Fruit fly (Drosophila melanogaster) whole organism, embryonic: ENCODE data around the gene CG14655.

Experiments
- Adf1 ChIP-seq: fragments of 200-800 bp; sonication (Bioruptor generic); IDR thresholded peaks from 2 replicates; pipeline ENCODE4 v1.3.6; 2022; ENCODE audit warnings: missing biosample characterization, missing genetic modification characterization
- Blimp-1 ChIP-seq: fragments of 200-800 bp; sonication (Bioruptor generic); optimal IDR thresholded peaks from 3 replicates; lab custom pipeline; 2018; ENCODE audit warnings: missing biosample characterization, missing genetic modification characterization, mild to moderate bottlenecking, moderate library complexity, missing genetic modification reagents
- CG10959 ChIP-seq: fragments of 200-800 bp; sonication (Bioruptor generic); IDR thresholded peaks from 2 replicates; pipeline ENCODE4 v1.3.6; 2022; ENCODE audit warnings: missing biosample characterization, missing genetic modification characterization
- CG11093 ChIP-seq: fragments of 200-800 bp; sonication (Bioruptor generic); IDR thresholded peaks from 3 replicates; pipeline ENCODE4 v1.3.6; 2022; ENCODE audit warnings: missing biosample characterization, missing genetic modification characterization
- CG11247 ChIP-seq: fragments of 200-800 bp; sonication (Bioruptor generic); IDR thresholded peaks from 2 replicates; pipeline ENCODE4 v1.3.6; 2022; ENCODE audit warnings: missing biosample characterization, missing genetic modification characterization
- CG12391 ChIP-seq: fragments of 200-800 bp; sonication (Bioruptor generic); optimal IDR thresholded peaks from 3 replicates; lab custom pipeline; 2018; ENCODE audit warnings: missing biosample characterization, mild to moderate bottlenecking, missing genetic modification characterization, moderate library complexity
- CG13894 ChIP-seq: fragments of 200-800 bp; sonication (Bioruptor generic); optimal IDR thresholded peaks from 3 replicates; lab custom pipeline; 2018; ENCODE audit warnings: missing biosample characterization, mild to moderate bottlenecking, missing genetic modification characterization, moderate library complexity
- CG14965 ChIP-seq: fragments of 200-800 bp; sonication (Bioruptor generic); optimal IDR thresholded peaks from 2 replicates; lab custom pipeline; 2016; ENCODE audit warnings: missing biosample characterization, missing genetic modification characterization, borderline replicate concordance
- CG16779 ChIP-seq: fragments of 200-800 bp; sonication (Bioruptor generic); IDR thresholded peaks from 2 replicates; pipeline ENCODE4 v1.3.6; 2022; ENCODE audit warnings: missing biosample characterization, missing genetic modification characterization
- CG16863 ChIP-seq: fragments of 200-800 bp; sonication (Bioruptor generic); optimal IDR thresholded peaks from 3 replicates; lab custom pipeline; 2016; ENCODE audit warnings: missing biosample characterization, missing genetic modification characterization
- CG17361 ChIP-seq: fragments of 200-800 bp; sonication (Bioruptor generic); IDR thresholded peaks from 3 replicates; pipeline ENCODE4 v1.3.6; 2022; ENCODE audit warnings: missing biosample characterization, missing genetic modification characterization
- CG18599 ChIP-seq: fragments of 200-800 bp; sonication (Bioruptor generic); optimal IDR thresholded peaks from 3 replicates; lab custom pipeline; 2017; ENCODE audit warnings: missing biosample characterization, missing genetic modification characterization, mild to moderate bottlenecking, moderate library complexity, missing genetic modification reagents
- CG31388 ChIP-seq: fragments of 200-800 bp; sonication (Bioruptor generic); optimal IDR thresholded peaks from 2 replicates; lab custom pipeline; 2016; ENCODE audit warnings: missing biosample characterization, missing genetic modification characterization
- CG3838 ChIP-seq: fragments of 200-800 bp; sonication (Bioruptor generic); optimal IDR thresholded peaks from 3 replicates; lab custom pipeline; 2016; ENCODE audit warnings: missing biosample characterization, missing genetic modification characterization
- CG42726 ChIP-seq: fragments of 200-800 bp; sonication (Bioruptor generic); IDR thresholded peaks from 2 replicates; pipeline ENCODE4 v1.3.6; 2022; ENCODE audit warnings: missing biosample characterization, missing genetic modification characterization; ENCODE audit not compliant: partially characterized antibody
- CG6254 ChIP-seq: fragments of 200-800 bp; sonication (Bioruptor generic); optimal IDR thresholded peaks from 3 replicates; lab custom pipeline; 2017; ENCODE audit warnings: mild to moderate bottlenecking, missing biosample characterization, missing genetic modification reagents, missing genetic modification characterization
- CG6765 ChIP-seq: fragments of 200-800 bp; sonication (Bioruptor generic); optimal IDR thresholded peaks from 3 replicates; lab custom pipeline; 2017; ENCODE audit warnings: missing biosample characterization, mild to moderate bottlenecking, missing genetic modification characterization
- CG7357 ChIP-seq: fragments of 200-800 bp; sonication (Bioruptor generic); IDR thresholded peaks from 3 replicates; pipeline ENCODE4 v1.3.6; 2022; ENCODE audit warnings: missing biosample characterization, missing genetic modification characterization
- CG7786 ChIP-seq: fragments of 200-800 bp; sonication (Bioruptor generic); optimal IDR thresholded peaks from 2 replicates; lab custom pipeline; 2016; ENCODE audit warnings: missing biosample characterization, missing genetic modification characterization
- CG7963 ChIP-seq: fragments of 200-800 bp; sonication (Bioruptor generic); IDR thresholded peaks from 3 replicates; pipeline ENCODE4 v1.3.6; 2022; ENCODE audit warnings: missing biosample characterization, missing genetic modification characterization; ENCODE audit not compliant: partially characterized antibody
- CG7987 ChIP-seq: fragments of 200-800 bp; sonication (Bioruptor generic); optimal IDR thresholded peaks from 2 replicates; lab custom pipeline; 2018; ENCODE audit warnings: missing biosample characterization, mild to moderate bottlenecking, missing genetic modification characterization, moderate library complexity
- CG9797 ChIP-seq: fragments of 200-800 bp; sonication (Bioruptor generic); optimal IDR thresholded peaks from 3 replicates; lab custom pipeline; 2018; ENCODE audit warnings: missing biosample characterization, mild to moderate bottlenecking, missing genetic modification characterization
- CG9817 ChIP-seq: fragments of 200-800 bp; sonication (Bioruptor generic); optimal IDR thresholded peaks from 2 replicates; lab custom pipeline; 2018; ENCODE audit warnings: missing biosample characterization, mild to moderate bottlenecking, missing genetic modification characterization, moderate library complexity
- CG9932 ChIP-seq: fragments of 200-800 bp; sonication (Bioruptor generic); IDR thresholded peaks from 2 replicates; pipeline ENCODE4 v1.3.6; 2022; ENCODE audit warnings: missing biosample characterization, missing genetic modification characterization
- Deaf1 ChIP-seq: fragments of 200-800 bp; optimal IDR thresholded peaks from 3 replicates; lab custom pipeline; 2019; ENCODE audit warnings: missing biosample characterization, mild to moderate bottlenecking, missing genetic modification characterization, moderate library complexity
- Dek ChIP-seq: fragments of 200-800 bp; sonication (Bioruptor generic); optimal IDR thresholded peaks from 3 replicates; lab custom pipeline; 2019; ENCODE audit warnings: missing biosample characterization, mild to moderate bottlenecking, missing genetic modification characterization, moderate library complexity
- Dp ChIP-seq: fragments of 200-800 bp; sonication (Bioruptor generic); optimal IDR thresholded peaks from 2 replicates; lab custom pipeline; 2018; ENCODE audit warnings: missing biosample characterization, mild to moderate bottlenecking, missing genetic modification characterization, moderate library complexity
- Ets97D ChIP-seq: fragments of 200-800 bp; sonication (Bioruptor generic); optimal IDR thresholded peaks from 3 replicates; lab custom pipeline; 2016; ENCODE audit warnings: missing biosample characterization, missing genetic modification characterization
- Fer1 ChIP-seq: fragments of 200-800 bp; sonication (Bioruptor generic); optimal IDR thresholded peaks from 2 replicates; lab custom pipeline; 2017; ENCODE audit warnings: missing biosample characterization, mild to moderate bottlenecking, missing genetic modification characterization
- Hmx ChIP-seq: fragments of 200-800 bp; sonication (Bioruptor generic); optimal IDR thresholded peaks from 2 replicates; lab custom pipeline; 2016; ENCODE audit warnings: missing biosample characterization, missing genetic modification characterization
- Myb ChIP-seq: fragments of 200-800 bp; sonication (Bioruptor generic); optimal IDR thresholded peaks from 2 replicates; lab custom pipeline; 2016; ENCODE audit warnings: missing biosample characterization, missing genetic modification characterization
- Sox102F ChIP-seq: fragments of 200-800 bp; sonication (Bioruptor generic); optimal IDR thresholded peaks from 2 replicates; lab custom pipeline; 2018; ENCODE audit warnings: missing biosample characterization, mild to moderate bottlenecking, missing genetic modification characterization, moderate library complexity
- aop ChIP-seq: fragments of 200-800 bp; sonication (Bioruptor generic); IDR thresholded peaks from 2 replicates; pipeline ENCODE4 v1.3.6; 2022; ENCODE audit warnings: missing biosample characterization, missing genetic modification characterization
- bbx ChIP-seq: fragments of 200-800 bp; sonication (Bioruptor generic); IDR thresholded peaks from 2 replicates; pipeline ENCODE4 v1.3.6; 2022; ENCODE audit warnings: missing biosample characterization, missing genetic modification characterization; ENCODE audit not compliant: partially characterized antibody
- cwo ChIP-seq: fragments of 200-800 bp; sonication (Bioruptor generic); optimal IDR thresholded peaks from 3 replicates; lab custom pipeline; 2017; ENCODE audit warnings: missing biosample characterization, missing genetic modification characterization, mild to moderate bottlenecking, moderate library complexity, missing genetic modification reagents
- ewg ChIP-seq: fragments of 200-800 bp; sonication (Bioruptor generic); optimal IDR thresholded peaks from 3 replicates; lab custom pipeline; 2017; ENCODE audit warnings: mild to moderate bottlenecking, missing biosample characterization, missing genetic modification reagents, missing genetic modification characterization
- eyg ChIP-seq: fragments of 200-800 bp; sonication (Bioruptor generic); optimal IDR thresholded peaks from 3 replicates; lab custom pipeline; 2016; ENCODE audit warnings: missing biosample characterization, missing genetic modification characterization
- fd96Cb ChIP-seq: fragments of 200-800 bp; sonication (Bioruptor generic); optimal IDR thresholded peaks from 2 replicates; lab custom pipeline; 2018; ENCODE audit warnings: missing biosample characterization, mild to moderate bottlenecking, missing genetic modification characterization, moderate library complexity
- gcm ChIP-seq: fragments of 200-800 bp; sonication (Bioruptor generic); optimal IDR thresholded peaks from 2 replicates; lab custom pipeline; 2019; ENCODE audit warnings: missing biosample characterization, mild to moderate bottlenecking, missing genetic modification characterization, moderate library complexity
- hb ChIP-seq: fragments of 200-800 bp; sonication (Bioruptor generic); IDR thresholded peaks from 3 replicates; pipeline ENCODE4 v1.3.6; 2022; ENCODE audit warnings: missing biosample characterization, missing genetic modification characterization; ENCODE audit not compliant: partially characterized antibody
- ind ChIP-seq: fragments of 200-800 bp; sonication (Bioruptor generic); optimal IDR thresholded peaks from 3 replicates; lab custom pipeline; 2016; ENCODE audit warnings: missing biosample characterization, missing genetic modification characterization
- jumu ChIP-seq: fragments of 200-800 bp; sonication (Bioruptor generic); optimal IDR thresholded peaks from 3 replicates; lab custom pipeline; 2016; ENCODE audit warnings: missing biosample characterization, missing genetic modification characterization
- lab ChIP-seq: fragments of 200-800 bp; sonication (Bioruptor generic); optimal IDR thresholded peaks from 3 replicates; lab custom pipeline; 2017; ENCODE audit warnings: missing biosample characterization, missing genetic modification characterization, mild to moderate bottlenecking, moderate library complexity, missing genetic modification reagents
- lilli ChIP-seq: fragments of 200-800 bp; sonication (Bioruptor generic); optimal IDR thresholded peaks from 3 replicates; lab custom pipeline; 2016; ENCODE audit warnings: missing biosample characterization, missing genetic modification characterization
- pan ChIP-seq, 4 experiments: fragments of >200 bp in 3 of 4; fragments of 200-800 bp in 1 of 4; sonication (Bioruptor generic) in 1 of 4; optimal IDR thresholded peaks in 3 of 4; IDR thresholded peaks in 1 of 4; 2 replicates each; pipeline versions ENCODE4 v1.3.6 to Lab custom; 2017 to 2022; ENCODE audit warnings: missing biosample characterization in 2 of 4, missing genetic modification characterization in 2 of 4, mixed read lengths in 1 of 4
- pita ChIP-seq: fragments of 200-800 bp; sonication (Bioruptor generic); optimal IDR thresholded peaks from 2 replicates; lab custom pipeline; 2017; ENCODE audit warnings: missing biosample characterization, mild to moderate bottlenecking, missing genetic modification characterization
- ssp ChIP-seq: fragments of 200-800 bp; sonication (Bioruptor generic); IDR thresholded peaks from 2 replicates; pipeline ENCODE4 v1.3.6; 2022; ENCODE audit warnings: missing biosample characterization, missing genetic modification characterization
- tna ChIP-seq: fragments of 200-800 bp; sonication (Bioruptor generic); IDR thresholded peaks from 2 replicates; pipeline ENCODE4 v1.3.6; 2022; ENCODE audit warnings: missing biosample characterization, missing genetic modification characterization; ENCODE audit not compliant: partially characterized antibody

Gene CG14655

dm6 chr3R:4768711-4769239 is 11.3 kb downstream of the CG14655 start (continued):
- TF ChIP-seq Fer1 (GFP tag; lab: Kevin White, UChicago) (peak; percentile 49), CG12391 (tag; lab: Kevin White, UChicago) (no peak), Dek (no peak), Ets97D (GFP tag; lab: Kevin White, UChicago) (no peak), CG16779 (GFP tag; lab: Robert Waterston, UW) (no peak), CG6765 (GFP tag; lab: Kevin White, UChicago) (no peak), CG7786 (GFP tag; lab: Kevin White, UChicago) (no peak), pan (optimal IDR thresholded peaks at IDR 0.05; lab: Kevin White, UChicago) (no peak), pan (GFP tag; optimal IDR thresholded peaks at IDR 0.05 in 1 of 2, IDR thresholded peaks at IDR 0.05 in 1 of 2) (no peak), lilli (GFP tag; lab: Kevin White, UChicago) (no peak), CG3838 (GFP tag; lab: Kevin White, UChicago) (no peak), CG9797 (no peak), CG9817 (no peak), lab (GFP tag; lab: Kevin White, UChicago) (peak; percentile 17), Myb (GFP tag; lab: Kevin White, UChicago) (no peak), ssp (GFP tag; lab: Robert Waterston, UW) (no peak), Deaf1 (tag; lab: Kevin White, UChicago) (peak; percentile 95), pita (no peak), Blimp-1 (GFP tag; lab: Kevin White, UChicago) (no peak), CG7963 (GFP tag; lab: Robert Waterston, UW) (no peak), CG18599 (peak; percentile 0), ind (no peak), jumu (GFP tag; lab: Kevin White, UChicago) (no peak), Dp (GFP tag; lab: Kevin White, UChicago) (no peak), gcm (GFP tag; lab: Kevin White, UChicago) (no peak), cwo (GFP tag; lab: Kevin White, UChicago) (peak; percentile 70), CG14965 (GFP tag; lab: Kevin White, UChicago) (no peak), CG17361 (GFP tag; lab: Robert Waterston, UW) (no peak), CG31388 (GFP tag; lab: Kevin White, UChicago) (no peak), tna (GFP tag; lab: Robert Waterston, UW) (no peak), CG7357 (no peak), CG13894 (peak; percentile 5), CG6254 (GFP tag; lab: Kevin White, UChicago) (peak; percentile 94), CG9932 (GFP tag; lab: Robert Waterston, UW) (0 out of 2 replicates have a peak, but pooled peaks have one; percentile 14), Adf1 (GFP tag; lab: Robert Waterston, UW) (peak; percentile 17; the same call in 1 of the 2 replicates), CG10959 (GFP tag; lab: Robert Waterston, UW) (0 out of 2 replicates have a peak, but pooled peaks have one; percentile 12), eyg (GFP tag; lab: Kevin White, UChicago) (no peak), Sox102F (GFP tag; lab: Kevin White, UChicago) (no peak), ewg (GFP tag; lab: Kevin White, UChicago) (no peak), CG11093 (GFP tag; lab: Robert Waterston, UW) (no peak), bbx (GFP tag; lab: Robert Waterston, UW) (no peak), CG7987 (GFP tag; lab: Kevin White, UChicago) (no peak), CG42726 (0 out of 2 replicates have a peak, but pooled peaks have one; percentile 27), CG16863 (GFP tag; lab: Kevin White, UChicago) (no peak), aop (GFP tag; lab: Robert Waterston, UW) (no peak), CG11247 (GFP tag; lab: Robert Waterston, UW) (no peak), Hmx (GFP tag; lab: Kevin White, UChicago) (no peak), hb (GFP tag; lab: Robert Waterston, UW) (no peak), fd96Cb (tag; lab: Kevin White, UChicago) (no peak)
- TF ChIP-seq, all 482 proteins: peak for 23
